Worm (Caenorhabditis elegans) whole organism, L2 larva: ENCODE results near the gene slc-17.5.

Source experiments
- R02D3.7 ChIP-seq: fragments of 150-350 bp; optimal IDR thresholded peaks from 2 replicates; lab custom pipeline; 2014; ENCODE audit warnings: missing biosample characterization, missing genetic modification characterization
- aly-2 ChIP-seq: fragments of 150-350 bp; optimal IDR thresholded peaks from 2 replicates; lab custom pipeline; 2014; ENCODE audit warnings: missing biosample characterization, missing genetic modification characterization
- ama-1 ChIP-seq: fragments of 150-350 bp; optimal IDR thresholded peaks from 2 replicates; lab custom pipeline; 2018; ENCODE audit warnings: inconsistent platforms
- skn-1 ChIP-seq: sonication (generic microtip); optimal IDR thresholded peaks from 2 replicates; lab custom pipeline; 2017; ENCODE audit warnings: missing biosample characterization, missing genetic modification characterization
- snpc-4 ChIP-seq: fragments of 150-350 bp; optimal IDR thresholded peaks from 2 replicates; lab custom pipeline; 2014; ENCODE audit warnings: missing biosample characterization, missing genetic modification characterization
- zag-1 ChIP-seq: fragments of 150-350 bp; optimal IDR thresholded peaks from 2 replicates; lab custom pipeline; 2014; ENCODE audit warnings: missing biosample characterization, missing genetic modification characterization

DNA sequence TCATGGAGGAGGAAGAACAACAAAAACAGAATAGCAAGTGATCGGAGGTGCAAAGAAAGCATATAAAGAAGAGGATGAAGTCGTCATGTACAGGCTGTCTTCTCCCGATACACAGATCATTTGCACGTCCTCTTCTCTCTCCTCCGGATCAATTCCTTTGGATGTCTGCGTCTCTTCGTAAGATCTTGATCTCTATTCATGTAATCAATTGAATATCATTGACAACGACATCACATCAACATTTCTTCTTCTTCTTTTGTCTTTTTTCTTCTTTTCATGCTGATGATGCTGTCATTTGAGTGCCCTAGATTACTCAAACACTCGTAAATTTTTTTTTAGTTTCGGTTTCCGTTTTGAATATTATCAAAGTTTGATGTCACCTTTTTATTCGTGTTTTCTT is 46.4 kb downstream of the slc-17.5 start, which contains the start of gene rol-3:
- TF ChIP-seq zag-1 (tag; lab: Kevin White, UChicago) (no peak), skn-1 (tag; lab: Kevin White, UChicago) (no peak), R02D3.7 (tag; lab: Kevin White, UChicago) (no peak), aly-2 (tag; lab: Kevin White, UChicago) (no peak), snpc-4 (tag; lab: Kevin White, UChicago) (no peak), ama-1 (lab: Kevin White, UChicago) (no peak)
